Worm (Caenorhabditis elegans): ENCODE results near the gene stt-3.

The stt-3 gene

DNA sequence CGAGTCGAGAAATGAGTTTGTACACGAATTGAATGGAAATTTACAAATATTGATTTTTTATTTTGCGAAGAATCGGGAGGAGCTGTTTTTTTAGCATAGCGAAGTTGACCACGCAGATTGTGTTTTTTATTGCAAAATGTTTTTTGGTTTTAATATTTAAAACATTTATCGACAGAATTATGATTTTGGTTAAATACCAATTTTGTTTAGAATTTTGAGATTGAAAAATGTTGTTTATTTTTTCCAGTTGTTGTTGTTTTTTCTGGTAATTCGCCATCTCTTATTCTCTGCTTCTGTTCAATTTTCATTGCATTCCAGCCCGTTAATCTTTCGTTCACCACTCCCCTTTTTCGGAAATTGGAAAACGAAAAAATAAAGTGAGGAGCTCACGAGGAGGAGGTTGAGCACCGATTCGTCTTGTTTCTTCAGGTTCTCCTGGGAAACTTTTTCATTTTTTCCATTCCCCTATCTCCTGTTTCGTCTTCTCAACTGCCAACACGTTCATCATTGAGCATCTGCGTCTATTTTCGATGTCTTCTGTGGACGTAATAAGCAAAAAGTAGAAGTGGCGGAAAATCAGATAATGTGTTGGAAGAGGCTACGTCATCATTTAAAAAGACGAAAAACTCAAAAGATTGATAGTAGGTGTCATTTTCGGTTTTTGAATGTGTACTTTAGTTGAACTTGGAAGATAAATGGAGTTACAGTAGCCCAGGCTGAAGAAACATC is 47.7 kb downstream of the stt-3 start, which contains the start of gene F47D12.7:
Gene F47D12.7, minus strand, starts transcription at position 51 of the 729 bp plus-strand sequence.
- TF ChIP-seq T22C8.4 (GFP tag; IDR thresholded peaks at IDR 0.05) = no peak
- no peak for TF ChIP-seq cog-1 (tag; optimal IDR thresholded peaks at IDR 0.05)
- no peak for TF ChIP-seq tab-1 (GFP tag; IDR thresholded peaks at IDR 0.05)
- TF ChIP-seq klf-2 (GFP tag; conservative IDR thresholded peaks at IDR 0.05) = no peak
- TF ChIP-seq ref-1 (GFP tag; conservative IDR thresholded peaks at IDR 0.05) = no peak
- TF ChIP-seq ztf-23 (GFP tag; IDR thresholded peaks at IDR 0.05) = no peak

DNA sequence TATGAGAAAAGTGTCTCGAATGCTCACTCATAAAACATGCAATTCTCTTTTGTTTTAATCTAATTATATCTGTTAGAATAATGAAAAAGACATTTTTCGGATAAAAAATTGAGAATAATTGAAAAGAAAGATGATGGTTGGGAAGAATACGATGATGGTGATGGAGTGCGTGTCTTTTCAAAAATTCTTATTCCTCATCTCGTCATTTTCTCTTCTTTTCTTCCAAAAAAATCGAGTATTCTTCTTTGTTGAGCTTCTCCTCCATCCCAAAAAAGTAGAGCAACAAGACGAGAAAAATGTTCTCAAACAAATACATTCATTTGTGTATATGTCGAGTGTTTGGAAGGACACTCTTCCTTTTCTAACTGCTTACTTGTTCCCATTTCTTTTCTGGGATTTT is 49.2 kb downstream of the stt-3 start:
- no peak for TF ChIP-seq cog-1 (tag; optimal IDR thresholded peaks at IDR 0.05)

DNA sequence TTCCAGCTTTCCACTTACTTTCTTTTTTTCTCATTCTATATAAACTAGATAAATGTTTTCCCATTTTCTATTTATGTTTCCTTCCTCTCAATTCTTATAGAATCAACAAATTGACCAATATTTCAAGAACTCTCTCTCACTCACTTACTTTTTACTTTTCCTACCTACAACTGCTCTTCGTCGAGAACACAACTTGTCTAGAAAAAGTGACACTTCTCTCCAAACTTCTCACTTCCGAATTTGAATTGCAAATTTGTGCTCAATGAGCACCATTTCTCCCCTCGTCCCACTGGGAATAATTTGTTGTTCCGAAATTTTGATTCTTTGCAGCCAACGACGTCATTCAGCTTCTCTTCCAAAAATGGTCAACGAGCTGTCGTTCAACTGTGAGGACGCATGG is 49.7 kb downstream of the stt-3 start, which contains the start of gene F47D12.3:
Gene F47D12.3, plus strand, starts transcription at position 331 of the 400 bp plus-strand sequence.
- TF ChIP-seq T22C8.4 (GFP tag; IDR thresholded peaks at IDR 0.05) (no peak), ztf-23 (GFP tag; IDR thresholded peaks at IDR 0.05) (no peak), tab-1 (GFP tag; IDR thresholded peaks at IDR 0.05) (no peak), ztf-29 (GFP tag; IDR thresholded peaks at IDR 0.05) (no peak), klf-2 (GFP tag; conservative IDR thresholded peaks at IDR 0.05) (no peak), cog-1 (tag; optimal IDR thresholded peaks at IDR 0.05) (no peak), ref-1 (GFP tag; conservative IDR thresholded peaks at IDR 0.05) (no peak)

DNA sequence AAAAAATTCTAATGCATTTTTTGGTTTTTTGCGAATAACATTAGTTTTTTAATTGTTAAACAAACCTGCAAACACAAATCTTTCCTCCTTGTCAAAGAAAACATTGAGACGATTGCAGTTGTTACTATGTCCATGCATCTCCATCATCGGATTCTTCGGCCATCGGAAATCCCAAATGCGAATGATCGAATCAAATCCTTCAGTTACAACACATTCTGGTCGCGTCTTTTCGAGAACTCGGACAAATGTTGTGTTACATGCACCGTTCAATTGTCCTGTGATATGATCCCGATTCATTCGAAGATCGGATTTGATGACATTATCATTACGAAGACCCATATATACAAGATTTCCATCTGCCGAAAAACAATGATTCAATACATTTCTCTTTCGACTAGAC is 51.9 kb downstream of the stt-3 start:
- no peak for TF ChIP-seq flt-1 (GFP tag; IDR thresholded peaks at IDR 0.05)
- TF ChIP-seq klf-2 (GFP tag; conservative IDR thresholded peaks at IDR 0.05) = no peak
- no peak for TF ChIP-seq ref-1 (GFP tag; conservative IDR thresholded peaks at IDR 0.05)
- TF ChIP-seq T22C8.4 (GFP tag; IDR thresholded peaks at IDR 0.05) = no peak
- TF ChIP-seq cog-1 (tag; optimal IDR thresholded peaks at IDR 0.05) = no peak
- no peak for TF ChIP-seq med-1 (GFP tag; optimal IDR thresholded peaks at IDR 0.05; ENCODE audit: insufficient read depth)
- TF ChIP-seq ztf-23 (GFP tag; IDR thresholded peaks at IDR 0.05) = no peak
- no peak for TF ChIP-seq tab-1 (GFP tag; IDR thresholded peaks at IDR 0.05)
- TF ChIP-seq ztf-29 (GFP tag; IDR thresholded peaks at IDR 0.05) = no peak

Data from whole organism, midembryonic.